Worm (Caenorhabditis elegans) whole organism, dauer: Measurements from ENCODE around the gene srw-17.
"Not testable (repeated sequence)": the region's sequence is repeated elsewhere in the genome, so short reads cannot be mapped to it uniquely, and the experiment has no call there.

Source experiments
- unc-62 ChIP-seq: sonication (generic microtip); optimal IDR thresholded peaks from 2 replicates; lab custom pipeline; 2017; ENCODE audit warnings: missing biosample characterization, missing genetic modification reagents, missing genetic modification characterization

The srw-17 gene

ce11 chrV:15281279-15281949 lies 4.6 kb upstream of the srw-17 start, which contains the start of the genes srw-19 and srx-51:
Gene srw-19, minus strand, starts transcription at chrV:15281379.
Gene srx-51, plus strand, starts transcription at chrV:15281899.
- TF ChIP-seq unc-62 (GFP tag; lab: Kevin White, UChicago) = no peak

ce11 chrV:15274757-15275156 lies 2.1 kb downstream of the srw-17 start, which contains the start of gene srw-16:
Gene srw-16, minus strand, starts transcription at chrV:15274857.
- TF ChIP-seq unc-62 (GFP tag; lab: Kevin White, UChicago) = no peak

ce11 chrV:15272263-15272662 lies 4.6 kb downstream of the srw-17 start, which contains the start of gene T10H4.4:
Gene T10H4.4, minus strand, starts transcription at chrV:15272363.
- no peak for TF ChIP-seq unc-62 (GFP tag; lab: Kevin White, UChicago)

- TF ChIP-seq unc-62 (GFP tag; lab: Kevin White, UChicago) = no peak
Observed at ce11 chrV:15268302-15268701, 8.5 kb downstream of the srw-17 start, which contains the start of gene srw-22. Gene srw-22, plus strand, starts transcription at chrV:15268602.

- TF ChIP-seq unc-62 (GFP tag; lab: Kevin White, UChicago) = no peak
Observed at ce11 chrV:15267405-15267804, 9.4 kb downstream of the srw-17 start, which contains the start of gene T10H4.13. Gene T10H4.13, minus strand, starts transcription at chrV:15267505.

ce11 chrV:15265814-15266213 lies 11.0 kb downstream of the srw-17 start, which contains the start of gene M01B2.13:
Gene M01B2.13, minus strand, starts transcription at chrV:15265914.
- TF ChIP-seq unc-62 (GFP tag; lab: Kevin White, UChicago) = no peak

ce11 chrV:15264131-15264530 lies 12.7 kb downstream of the srw-17 start, which contains the start of gene M01B2.12:
Gene M01B2.12, minus strand, starts transcription at chrV:15264231.
- no peak for TF ChIP-seq unc-62 (GFP tag; lab: Kevin White, UChicago)

- TF ChIP-seq unc-62 (GFP tag; lab: Kevin White, UChicago) = not testable (repeated sequence)
Observed at ce11 chrV:15262336-15262735, 14.5 kb downstream of the srw-17 start, which contains the start of gene M01B2.10. Gene M01B2.10, minus strand, starts transcription at chrV:15262436.

ce11 chrV:15259904-15260303 lies 16.9 kb downstream of the srw-17 start, which contains the start of gene M01B2.8:
Gene M01B2.8, plus strand, starts transcription at chrV:15260204.
- TF ChIP-seq unc-62 (GFP tag; lab: Kevin White, UChicago) = no peak

ce11 chrV:15259049-15259448 lies 17.8 kb downstream of the srw-17 start, which contains the start of gene srsx-37:
Gene srsx-37, minus strand, starts transcription at chrV:15259149.
- no peak for TF ChIP-seq unc-62 (GFP tag; lab: Kevin White, UChicago)

- not testable (repeated sequence) for TF ChIP-seq unc-62 (GFP tag; lab: Kevin White, UChicago)
Observed at ce11 chrV:15256669-15257068, 20.1 kb downstream of the srw-17 start, which contains the start of gene srsx-39. Gene srsx-39, minus strand, starts transcription at chrV:15256769.

- no peak for TF ChIP-seq unc-62 (GFP tag; lab: Kevin White, UChicago)
Observed at ce11 chrV:15253529-15253928, 23.3 kb downstream of the srw-17 start, which contains the start of gene srbc-75. Gene srbc-75, plus strand, starts transcription at chrV:15253829.

- TF ChIP-seq unc-62 (GFP tag; lab: Kevin White, UChicago) = no peak
Observed at ce11 chrV:15252082-15252481, 24.7 kb downstream of the srw-17 start, which contains the start of gene srbc-76. Gene srbc-76, plus strand, starts transcription at chrV:15252382.

ce11 chrV:15250304-15250703 lies 26.5 kb downstream of the srw-17 start, which contains the start of gene srd-28:
Gene srd-28, plus strand, starts transcription at chrV:15250604.
- TF ChIP-seq unc-62 (GFP tag; lab: Kevin White, UChicago) = not testable (repeated sequence)

ce11 chrV:15244456-15244855 lies 32.4 kb downstream of the srw-17 start, which contains the start of gene kin-30:
Gene kin-30, plus strand, starts transcription at chrV:15244756.
- no peak for TF ChIP-seq unc-62 (GFP tag; lab: Kevin White, UChicago)

- TF ChIP-seq unc-62 (GFP tag; lab: Kevin White, UChicago) = no peak
Observed at ce11 chrV:15241259-15241658, 35.6 kb downstream of the srw-17 start, which contains the start of gene chil-12. Gene chil-12, plus strand, starts transcription at chrV:15241559.
